Worm (Caenorhabditis elegans): ENCODE data around the gene F13D2.1.

The F13D2.1 gene

DNA sequence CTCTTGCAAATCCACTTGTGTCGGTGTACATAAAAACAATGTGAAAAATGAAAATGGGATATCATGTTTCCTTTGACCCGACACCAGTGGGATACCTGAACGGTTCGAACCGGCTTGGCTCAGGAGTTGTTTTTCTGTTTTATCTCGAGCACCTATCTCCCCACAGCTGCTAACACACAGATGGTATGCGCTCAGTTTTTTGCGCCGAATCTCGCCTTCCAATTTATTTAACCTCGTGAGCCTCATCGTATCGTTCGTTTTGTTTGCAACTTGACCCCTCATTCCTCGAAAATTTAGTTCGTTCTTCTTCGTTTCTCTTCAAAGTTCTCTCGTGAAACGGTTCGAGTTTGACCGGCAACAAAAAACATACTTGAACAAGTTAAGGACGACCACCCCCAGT is 28.9 kb downstream of the F13D2.1 start, which contains the start of gene C05C9.1:
TSS of gene C05C9.1 (plus strand) at position 301 of the 400 bp plus-strand sequence.
- TF ChIP-seq lin-11 (tag; optimal IDR thresholded peaks at IDR 0.05) = no peak
- no peak for TF ChIP-seq alr-1 (tag; optimal IDR thresholded peaks at IDR 0.05)
- no peak for TF ChIP-seq unc-55 (GFP tag; optimal IDR thresholded peaks at IDR 0.05)
- no peak for TF ChIP-seq unc-62 (GFP tag; optimal IDR thresholded peaks at IDR 0.05)
- no peak for TF ChIP-seq zag-1 (tag; optimal IDR thresholded peaks at IDR 0.05)
- no peak for TF ChIP-seq aly-2 (tag; optimal IDR thresholded peaks at IDR 0.05)
- TF ChIP-seq ZK546.5 (tag; optimal IDR thresholded peaks at IDR 0.05) = no peak
- TF ChIP-seq mbf-1 (tag; optimal IDR thresholded peaks at IDR 0.05) = no peak
- no peak for TF ChIP-seq C34F6.9 (tag; optimal IDR thresholded peaks at IDR 0.05)
- no peak for TF ChIP-seq gmeb-1 (tag; optimal IDR thresholded peaks at IDR 0.05)
- TF ChIP-seq R02D3.7 (tag; optimal IDR thresholded peaks at IDR 0.05) = no peak
- no peak for TF ChIP-seq nhr-237 (tag; optimal IDR thresholded peaks at IDR 0.05)
- TF ChIP-seq elt-3 (tag; optimal IDR thresholded peaks at IDR 0.05) = no peak
- no peak for TF ChIP-seq nhr-21 (tag; optimal IDR thresholded peaks at IDR 0.05)
- no peak for TF ChIP-seq lin-13 (GFP tag; optimal IDR thresholded peaks at IDR 0.05)
- TF ChIP-seq egl-27 (tag; optimal IDR thresholded peaks at IDR 0.05) = no peak
- TF ChIP-seq unc-39 (tag; optimal IDR thresholded peaks at IDR 0.05) = no peak

DNA sequence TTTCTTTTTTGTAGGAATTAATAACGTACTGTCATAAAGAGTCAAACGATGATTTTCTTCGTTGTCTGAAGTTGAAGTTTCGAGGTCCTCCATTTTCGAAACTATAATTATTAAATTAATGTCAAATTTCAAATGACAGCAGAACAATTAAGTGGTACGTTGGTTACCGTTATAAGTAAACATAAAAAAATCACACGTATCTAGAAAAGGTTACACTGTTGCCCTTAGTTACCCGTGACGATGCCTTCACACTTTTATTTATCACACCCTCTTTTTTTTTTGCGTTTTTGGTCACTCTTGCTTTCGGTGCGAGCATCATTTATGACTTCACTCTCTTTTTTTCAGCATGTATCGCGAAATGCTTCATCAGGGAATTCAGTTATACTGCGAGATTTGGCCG is 36.7 kb downstream of the F13D2.1 start, which contains the start of the genes C05C9.3 and C05C9.2:
TSS of gene C05C9.3 (minus strand) at position 101 of the 400 bp plus-strand sequence.
TSS of gene C05C9.2 (plus strand) at position 346 of the 400 bp plus-strand sequence.
- TF ChIP-seq nhr-10 (tag; optimal IDR thresholded peaks at IDR 0.05) (no peak), unc-62 (GFP tag; optimal IDR thresholded peaks at IDR 0.05) (no peak), sma-3 (GFP tag; optimal IDR thresholded peaks at IDR 0.05) (no peak), dmd-4 (tag; optimal IDR thresholded peaks at IDR 0.05) (no peak), sem-4 (tag; optimal IDR thresholded peaks at IDR 0.05) (no peak), Y55F3AM.14 (GFP tag; optimal IDR thresholded peaks at IDR 0.05) (no peak), peb-1 (tag; optimal IDR thresholded peaks at IDR 0.05) (no peak), nhr-237 (tag; optimal IDR thresholded peaks at IDR 0.05) (no peak), C34F6.9 (tag; optimal IDR thresholded peaks at IDR 0.05) (no peak), sma-9 (GFP tag; optimal IDR thresholded peaks at IDR 0.05) (no peak), sma-9 (tag; optimal IDR thresholded peaks at IDR 0.05) (no peak), ztf-4 (tag; optimal IDR thresholded peaks at IDR 0.05) (no peak), mdl-1 (tag; optimal IDR thresholded peaks at IDR 0.05) (no peak), nhr-25 (tag; optimal IDR thresholded peaks at IDR 0.05) (no peak), ZK546.5 (tag; optimal IDR thresholded peaks at IDR 0.05) (no peak), nhr-21 (tag; optimal IDR thresholded peaks at IDR 0.05) (no peak), fos-1 (tag; optimal IDR thresholded peaks at IDR 0.05) (no peak), aly-2 (tag; optimal IDR thresholded peaks at IDR 0.05) (no peak), ceh-82 (tag; optimal IDR thresholded peaks at IDR 0.05) (no peak), crh-2 (tag; optimal IDR thresholded peaks at IDR 0.05) (no peak), ceh-16 (tag; optimal IDR thresholded peaks at IDR 0.05) (no peak)

DNA sequence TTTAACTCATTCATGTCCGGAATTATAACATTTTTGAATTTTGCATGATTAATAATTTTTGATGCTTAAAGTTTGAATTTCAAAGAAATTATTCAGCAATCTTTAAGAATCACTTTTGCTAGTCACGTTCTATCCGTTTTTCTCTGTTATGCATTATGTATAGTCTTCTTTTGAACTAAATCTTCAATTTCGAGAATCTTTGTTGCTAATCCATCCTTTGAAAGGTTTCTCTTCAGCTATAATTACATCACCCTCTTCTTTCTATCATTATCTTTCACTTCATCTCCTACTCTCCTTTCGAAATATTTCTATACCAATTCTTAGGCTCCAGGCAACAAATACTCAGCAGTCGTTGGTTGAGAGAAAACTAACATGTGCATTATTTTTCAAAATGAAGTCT is 37.9 kb downstream of the F13D2.1 start:
- TF ChIP-seq alr-1 (tag; optimal IDR thresholded peaks at IDR 0.05) = no peak
- TF ChIP-seq zag-1 (tag; optimal IDR thresholded peaks at IDR 0.05) = no peak
- no peak for TF ChIP-seq ceh-82 (tag; optimal IDR thresholded peaks at IDR 0.05)
- TF ChIP-seq R02D3.7 (tag; optimal IDR thresholded peaks at IDR 0.05) = no peak
- TF ChIP-seq snpc-4 (tag; optimal IDR thresholded peaks at IDR 0.05) = no peak
- no peak for TF ChIP-seq ztf-1 (GFP tag; conservative IDR thresholded peaks at IDR 0.05)
- TF ChIP-seq ztf-4 (tag; optimal IDR thresholded peaks at IDR 0.05) = no peak
- no peak for TF ChIP-seq nhr-77 (tag; optimal IDR thresholded peaks at IDR 0.05)
- no peak for TF ChIP-seq nhr-6 (tag; optimal IDR thresholded peaks at IDR 0.05)

DNA sequence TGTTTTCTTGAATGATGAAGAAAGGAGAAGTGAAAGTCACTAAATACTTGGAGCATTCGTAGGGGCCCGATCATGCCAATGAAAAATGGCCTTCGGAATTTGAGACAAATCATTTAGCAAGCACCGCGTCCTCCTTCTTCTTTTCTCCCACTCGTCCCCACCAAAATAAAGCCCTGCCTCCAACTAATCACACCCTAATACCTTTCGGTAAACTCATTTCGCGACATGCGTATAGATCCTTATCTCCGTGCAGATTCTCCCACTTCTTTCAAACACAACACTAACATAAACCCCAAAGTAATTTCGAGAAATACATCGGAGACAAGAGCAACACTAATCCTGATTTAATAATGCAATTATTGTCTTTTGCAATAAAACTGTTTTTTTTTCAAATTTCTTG is 51.8 kb downstream of the F13D2.1 start:
- no peak for TF ChIP-seq peb-1 (tag; optimal IDR thresholded peaks at IDR 0.05)
- TF ChIP-seq alr-1 (tag; optimal IDR thresholded peaks at IDR 0.05) = peak; percentile 47
- TF ChIP-seq unc-55 (GFP tag; optimal IDR thresholded peaks at IDR 0.05) = peak; percentile 68
- peak; percentile 82 for TF ChIP-seq mab-5 (tag; optimal IDR thresholded peaks at IDR 0.05)

DNA sequence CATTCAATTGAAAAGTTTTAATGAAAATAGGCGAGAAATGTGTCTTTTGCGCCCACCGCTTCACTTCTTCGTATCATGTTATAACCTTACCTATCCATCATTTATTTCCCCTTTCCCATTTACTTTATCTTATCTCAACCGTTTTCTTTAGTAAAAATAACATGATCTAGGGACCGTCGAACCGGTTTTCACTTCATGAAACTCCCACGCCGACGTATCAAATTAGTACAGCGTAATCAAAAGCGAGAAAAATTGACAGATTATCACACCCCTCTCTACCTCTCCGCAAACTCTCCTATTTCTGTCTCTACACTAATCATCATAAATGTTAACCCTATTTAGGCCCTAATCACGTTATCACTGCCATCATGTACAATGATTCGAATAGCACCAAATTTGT is 52.4 kb downstream of the F13D2.1 start:
- TF ChIP-seq ceh-82 (tag; optimal IDR thresholded peaks at IDR 0.05) (no peak), aly-2 (tag; optimal IDR thresholded peaks at IDR 0.05) (no peak), fos-1 (tag; optimal IDR thresholded peaks at IDR 0.05) (peak; percentile 7), nhr-21 (tag; optimal IDR thresholded peaks at IDR 0.05) (peak; percentile 12), blmp-1 (tag; optimal IDR thresholded peaks at IDR 0.05; ENCODE audit: insufficient read depth) (peak; percentile 3), sma-9 (GFP tag; optimal IDR thresholded peaks at IDR 0.05) (peak; percentile 55), sma-9 (tag; optimal IDR thresholded peaks at IDR 0.05) (no peak)
